Fruit fly (Drosophila melanogaster) whole organism: ENCODE results near the gene Jhbp15.

Experiments used
- CG8478 ChIP-seq: fragments of >200 bp; optimal IDR thresholded peaks from 2 replicates; lab custom pipeline; 2018; ENCODE audit warnings: inconsistent platforms
- Dll ChIP-seq: fragments of >200 bp; optimal IDR thresholded peaks from 2 replicates; lab custom pipeline; 2017
- EcR ChIP-seq, 2 experiments: fragments of >200 bp; optimal IDR thresholded peaks; 2 replicates each; lab custom pipeline; 2017; ENCODE audit warnings: missing biosample characterization in 2 of 2, missing genetic modification characterization in 2 of 2, missing genetic modification reagents in 2 of 2
- pan ChIP-seq: fragments of >200 bp; optimal IDR thresholded peaks from 2 replicates; lab custom pipeline; 2017
- psq ChIP-seq: fragments of >200 bp; optimal IDR thresholded peaks from 2 replicates; lab custom pipeline; 2017
- usp ChIP-seq: fragments of >200 bp; optimal IDR thresholded peaks from 2 replicates; lab custom pipeline; 2017; ENCODE audit warnings: missing biosample characterization, missing genetic modification characterization, mixed read lengths

DNA sequence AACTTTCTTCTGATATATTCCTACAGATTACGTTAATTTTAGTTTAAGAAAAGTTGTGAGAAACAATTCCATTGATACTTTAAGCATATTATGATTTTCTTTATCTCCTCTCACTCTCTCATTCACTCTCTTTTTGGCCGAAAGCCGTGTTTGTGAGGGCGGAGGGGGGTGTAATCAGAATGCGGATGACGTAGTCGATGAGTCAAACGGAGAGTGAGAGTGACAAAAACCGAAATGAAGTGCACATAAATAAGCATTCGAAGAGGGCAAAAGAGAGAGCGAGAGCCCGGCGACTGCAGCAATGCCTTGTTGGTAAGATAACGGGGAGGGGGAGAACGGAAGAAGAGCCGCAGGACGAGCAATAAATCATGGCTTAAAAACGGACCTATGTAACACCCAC lies 43.5 kb upstream of the Jhbp15 start:
- TF ChIP-seq Dll (lab: Kevin White, UChicago) (no peak), CG8478 (lab: Kevin White, UChicago) (no peak), psq (no peak), pan (lab: Kevin White, UChicago) (no peak), EcR (GFP tag; optimal IDR thresholded peaks at IDR 0.05; lab: Kevin White, UChicago) (no peak), usp (GFP tag; lab: Kevin White, UChicago) (no peak)
